Worm (Caenorhabditis elegans) whole organism, young adult: ENCODE data around the gene T28D6.7.
A peak's percentile ranks its signal among the peaks of the same experiment; 100 is the strongest.

Experiments
- D2030.7 ChIP-seq: fragments of 200-800 bp; sonication (Bioruptor generic); IDR thresholded peaks from 2 replicates; pipeline ENCODE4 v1.3.6; 2022; ENCODE audit warnings: missing genetic modification reagents, missing genetic modification characterization, missing compliant biosample characterization
- K11D2.4 ChIP-seq: fragments of 200-800 bp; sonication (Bioruptor generic); IDR thresholded peaks from 2 replicates; pipeline ENCODE4 v1.3.6; 2022; ENCODE audit warnings: missing genetic modification reagents, missing genetic modification characterization, missing compliant biosample characterization
- T26A5.8 ChIP-seq: sonication (generic microtip); optimal IDR thresholded peaks from 2 replicates; lab custom pipeline; 2016; ENCODE audit warnings: missing genetic modification characterization, missing compliant biosample characterization
- Y67H2A.10 ChIP-seq: fragments of 200-800 bp; sonication (Bioruptor generic); conservative IDR thresholded peaks from 2 replicates; pipeline ENCODE4 v1.3.6; 2022; ENCODE audit warnings: missing genetic modification reagents, missing genetic modification characterization, missing compliant biosample characterization
- ZK185.1 ChIP-seq: sonication (generic microtip); optimal IDR thresholded peaks from 2 replicates; lab custom pipeline; 2016; ENCODE audit warnings: mild to moderate bottlenecking, missing genetic modification characterization, missing compliant biosample characterization; ENCODE audit not compliant: poor library complexity, severe bottlenecking
- attf-6 ChIP-seq: fragments of 200-800 bp; sonication (Bioruptor generic); IDR thresholded peaks from 2 replicates; pipeline ENCODE4 v1.3.6; 2022; ENCODE audit warnings: missing genetic modification reagents, missing genetic modification characterization, missing compliant biosample characterization
- ccch-3 ChIP-seq: fragments of 200-800 bp; sonication (Bioruptor generic); optimal IDR thresholded peaks from 2 replicates; lab custom pipeline; 2018; ENCODE audit warnings: mild to moderate bottlenecking, missing genetic modification characterization, missing compliant biosample characterization
- chd-7 ChIP-seq: sonication (generic microtip); optimal IDR thresholded peaks from 2 replicates; lab custom pipeline; 2016; ENCODE audit warnings: mild to moderate bottlenecking, missing genetic modification characterization, moderate library complexity, missing compliant biosample characterization
- efl-1 ChIP-seq: fragments of 150-350 bp; optimal IDR thresholded peaks from 2 replicates; lab custom pipeline; 2014; ENCODE audit warnings: missing biosample characterization, missing genetic modification reagents, missing genetic modification characterization
- fkh-3 ChIP-seq: sonication (generic microtip); optimal IDR thresholded peaks from 2 replicates; lab custom pipeline; 2016; ENCODE audit warnings: mild to moderate bottlenecking, missing genetic modification characterization, missing compliant biosample characterization
- gei-17 ChIP-seq: fragments of 200-800 bp; sonication (Bioruptor generic); optimal IDR thresholded peaks from 2 replicates; lab custom pipeline; 2018; ENCODE audit warnings: mild to moderate bottlenecking, missing genetic modification characterization, missing compliant biosample characterization
- lin-40 ChIP-seq: sonication (generic microtip); optimal IDR thresholded peaks from 2 replicates; lab custom pipeline; 2016; ENCODE audit warnings: missing genetic modification characterization, mild to moderate bottlenecking, missing compliant biosample characterization, missing genotype, missing genetic modification reagents
- madf-8 ChIP-seq: fragments of 200-800 bp; sonication (Bioruptor generic); conservative IDR thresholded peaks from 2 replicates; pipeline ENCODE4 v1.3.6; 2022; ENCODE audit warnings: missing genetic modification reagents, missing genetic modification characterization, missing compliant biosample characterization
- nhr-179 ChIP-seq: sonication (generic microtip); optimal IDR thresholded peaks from 2 replicates; lab custom pipeline; 2016; ENCODE audit warnings: mild to moderate bottlenecking, missing genetic modification characterization, missing compliant biosample characterization
- rcor-1 ChIP-seq: fragments of 200-800 bp; sonication (Bioruptor generic); IDR thresholded peaks from 2 replicates; pipeline ENCODE4 v1.3.6; 2022; ENCODE audit warnings: missing genetic modification reagents, missing genetic modification characterization, missing compliant biosample characterization
- repo-1 ChIP-seq: sonication (generic microtip); optimal IDR thresholded peaks from 2 replicates; lab custom pipeline; 2017; ENCODE audit warnings: mild to moderate bottlenecking, missing genetic modification characterization, missing compliant biosample characterization
- sdz-38 ChIP-seq: sonication (generic microtip); optimal IDR thresholded peaks from 2 replicates; lab custom pipeline; 2016; ENCODE audit warnings: missing genotype, missing genetic modification characterization, missing compliant biosample characterization
- tbx-9 ChIP-seq: sonication (generic microtip); optimal IDR thresholded peaks from 2 replicates; lab custom pipeline; 2016; ENCODE audit warnings: borderline replicate concordance, missing genetic modification characterization, inconsistent platforms, missing compliant biosample characterization

T28D6.7 gene

DNA sequence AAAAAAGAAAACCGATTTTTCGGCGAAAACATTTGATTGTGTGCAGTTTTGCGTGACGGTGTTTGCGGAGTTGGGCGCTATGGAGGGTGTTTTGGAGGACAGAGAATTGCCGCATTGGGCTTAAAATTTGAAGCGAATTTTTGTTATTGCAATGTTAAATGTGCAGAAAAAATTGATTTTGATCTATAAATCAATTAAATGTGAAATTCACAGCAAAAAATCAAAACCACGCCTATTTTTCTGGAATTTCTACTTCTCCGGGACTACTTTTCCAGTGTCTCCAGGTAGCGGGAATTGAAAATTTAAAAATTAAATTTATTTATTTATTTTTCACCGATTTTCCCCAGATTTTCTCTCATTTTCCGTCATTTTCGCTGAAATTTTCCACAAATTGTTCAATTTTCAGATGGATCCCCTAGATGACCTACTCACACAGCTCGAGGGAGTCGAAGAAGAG lies 29.1 kb downstream of the T28D6.7 start, which contains the start of gene mcm-10 (continued):
- TF ChIP-seq sdz-38 (tag; lab: Kevin White, UChicago) = no peak
- no peak for TF ChIP-seq nhr-179 (tag; lab: Kevin White, UChicago)
- no peak for TF ChIP-seq rcor-1 (GFP tag; lab: Robert Waterston, UW)
- TF ChIP-seq Y67H2A.10 (GFP tag; lab: Robert Waterston, UW) = 0 out of 2 replicates have a peak, but pooled peaks have one; percentile 18
- TF ChIP-seq K11D2.4 (GFP tag; lab: Robert Waterston, UW) = 0 out of 2 replicates have a peak, but pooled peaks have one; percentile 32
- TF ChIP-seq fkh-3 = no peak
- TF ChIP-seq, all 124 proteins: peak for 38

DNA sequence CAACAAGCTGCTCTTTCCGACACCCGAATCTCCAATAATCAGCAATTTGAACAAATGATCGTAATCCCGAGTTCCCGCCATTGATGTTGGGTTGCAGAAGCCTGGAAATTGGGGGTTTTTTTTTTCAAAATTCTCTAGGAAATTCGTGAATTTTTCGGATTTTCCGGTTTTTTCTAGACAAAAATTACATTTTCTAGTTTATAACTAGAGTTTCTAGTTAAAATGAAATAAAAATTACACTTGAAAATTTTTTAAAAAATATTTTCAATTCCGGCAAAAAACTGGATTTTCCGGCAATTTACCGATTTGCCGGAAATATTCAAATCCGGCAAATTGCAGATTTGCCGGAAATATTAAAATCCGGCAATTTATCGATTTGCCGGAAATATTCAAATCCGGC lies 34.8 kb downstream of the T28D6.7 start, which contains the start of gene rab-35:
rab-35 (minus strand) TSS at position 101 of the 400 bp plus-strand sequence.
- TF ChIP-seq gei-17 = no peak
- TF ChIP-seq T26A5.8 (tag; lab: Kevin White, UChicago) = no peak
- TF ChIP-seq efl-1 (GFP tag; lab: Kevin White, UChicago) = no peak
- TF ChIP-seq tbx-9 (tag; lab: Kevin White, UChicago) = no peak
- TF ChIP-seq madf-8 (GFP tag; lab: Robert Waterston, UW) = no peak
- no peak for TF ChIP-seq lin-40 (tag; lab: Kevin White, UChicago)
- TF ChIP-seq attf-6 (GFP tag; lab: Robert Waterston, UW) = no peak
- TF ChIP-seq chd-7 (tag; lab: Kevin White, UChicago) = no peak
- TF ChIP-seq ZK185.1 (tag; lab: Kevin White, UChicago) = no peak
- TF ChIP-seq repo-1 (tag; lab: Kevin White, UChicago) = no peak
- TF ChIP-seq ccch-3 = no peak
- no peak for TF ChIP-seq D2030.7 (GFP tag; lab: Robert Waterston, UW)
